Worm (Caenorhabditis elegans) whole organism, L2 larva: Measurements from ENCODE around the gene C16B8.2.

ENCODE experiments used
- C34F6.9 ChIP-seq: fragments of 150-350 bp; optimal IDR thresholded peaks from 2 replicates; lab custom pipeline; 2014; ENCODE audit warnings: missing biosample characterization, missing genetic modification characterization
- F13H6.1 ChIP-seq: sonication (generic microtip); optimal IDR thresholded peaks from 2 replicates; lab custom pipeline; 2016; ENCODE audit warnings: missing genetic modification characterization, missing compliant biosample characterization
- R02D3.7 ChIP-seq: fragments of 150-350 bp; optimal IDR thresholded peaks from 2 replicates; lab custom pipeline; 2014; ENCODE audit warnings: missing biosample characterization, missing genetic modification characterization
- alr-1 ChIP-seq: fragments of 150-350 bp; optimal IDR thresholded peaks from 2 replicates; lab custom pipeline; 2014; ENCODE audit warnings: missing biosample characterization, missing genetic modification characterization
- aly-2 ChIP-seq: fragments of 150-350 bp; optimal IDR thresholded peaks from 2 replicates; lab custom pipeline; 2014; ENCODE audit warnings: missing biosample characterization, missing genetic modification characterization
- ama-1 ChIP-seq: fragments of 150-350 bp; optimal IDR thresholded peaks from 2 replicates; lab custom pipeline; 2018; ENCODE audit warnings: inconsistent platforms
- blmp-1 ChIP-seq: sonication (generic microtip); optimal IDR thresholded peaks from 2 replicates; lab custom pipeline; 2017; ENCODE audit warnings: missing genetic modification characterization, mild to moderate bottlenecking, missing compliant biosample characterization, antibody characterized with exemption, moderate library complexity; ENCODE audit not compliant: insufficient read depth
- ceh-16 ChIP-seq: fragments of 150-350 bp; optimal IDR thresholded peaks from 2 replicates; lab custom pipeline; 2014; ENCODE audit warnings: missing biosample characterization, missing genetic modification characterization
- crh-2 ChIP-seq: sonication (generic microtip); optimal IDR thresholded peaks from 2 replicates; lab custom pipeline; 2017; ENCODE audit warnings: missing biosample characterization, missing genetic modification characterization
- egl-27 ChIP-seq: sonication (generic microtip); optimal IDR thresholded peaks from 3 replicates; lab custom pipeline; 2017; ENCODE audit warnings: missing biosample characterization, missing genetic modification reagents, missing genetic modification characterization
- elt-3 ChIP-seq: sonication (generic microtip); optimal IDR thresholded peaks from 2 replicates; lab custom pipeline; 2017; ENCODE audit warnings: missing biosample characterization, missing genetic modification characterization
- fos-1 ChIP-seq: fragments of 150-350 bp; optimal IDR thresholded peaks from 2 replicates; lab custom pipeline; 2014; ENCODE audit warnings: missing biosample characterization, missing genetic modification characterization
- lin-11 ChIP-seq: fragments of 150-350 bp; sonication (generic microtip); optimal IDR thresholded peaks from 2 replicates; lab custom pipeline; 2014; ENCODE audit warnings: missing biosample characterization, missing genetic modification characterization, inconsistent platforms, mixed read lengths
- lin-13 ChIP-seq: fragments of 150-350 bp; optimal IDR thresholded peaks from 2 replicates; lab custom pipeline; 2014; ENCODE audit warnings: missing biosample characterization, missing genetic modification reagents, missing genetic modification characterization
- lin-39 ChIP-seq: fragments of 150-350 bp; optimal IDR thresholded peaks from 2 replicates; lab custom pipeline; 2014; ENCODE audit warnings: missing biosample characterization, missing genetic modification reagents, missing genetic modification characterization
- mab-5 ChIP-seq: fragments of 150-350 bp; optimal IDR thresholded peaks from 2 replicates; lab custom pipeline; 2014; ENCODE audit warnings: missing biosample characterization, missing genetic modification characterization
- mbf-1 ChIP-seq: sonication (generic microtip); optimal IDR thresholded peaks from 2 replicates; lab custom pipeline; 2017; ENCODE audit warnings: missing biosample characterization, missing genetic modification characterization
- nhr-10 ChIP-seq: sonication (generic microtip); optimal IDR thresholded peaks from 2 replicates; lab custom pipeline; 2017; ENCODE audit warnings: missing biosample characterization, missing genetic modification characterization
- nhr-11 ChIP-seq: fragments of 150-350 bp; optimal IDR thresholded peaks from 2 replicates; lab custom pipeline; 2014; ENCODE audit warnings: missing biosample characterization, missing genetic modification characterization
- nhr-129 ChIP-seq: fragments of 150-350 bp; optimal IDR thresholded peaks from 2 replicates; lab custom pipeline; 2014; ENCODE audit warnings: missing biosample characterization, missing genetic modification characterization
- nhr-237 ChIP-seq: fragments of 150-350 bp; optimal IDR thresholded peaks from 2 replicates; lab custom pipeline; 2014; ENCODE audit warnings: missing biosample characterization, missing genetic modification characterization
- nhr-6 ChIP-seq: fragments of 150-350 bp; optimal IDR thresholded peaks from 2 replicates; lab custom pipeline; 2014; ENCODE audit warnings: missing biosample characterization, missing genetic modification characterization
- nhr-77 ChIP-seq: fragments of 150-350 bp; optimal IDR thresholded peaks from 2 replicates; lab custom pipeline; 2014; ENCODE audit warnings: missing biosample characterization, missing genetic modification characterization
- peb-1 ChIP-seq: fragments of 150-350 bp; optimal IDR thresholded peaks from 2 replicates; lab custom pipeline; 2014; ENCODE audit warnings: missing biosample characterization, missing genetic modification characterization
- skn-1 ChIP-seq: sonication (generic microtip); optimal IDR thresholded peaks from 2 replicates; lab custom pipeline; 2017; ENCODE audit warnings: missing biosample characterization, missing genetic modification characterization
- sma-9 ChIP-seq, 2 experiments: fragments of 150-350 bp in 1 of 2; sonication (generic microtip) in 1 of 2; optimal IDR thresholded peaks; 2 replicates each; lab custom pipeline; 2014 to 2016; ENCODE audit warnings: missing genetic modification characterization in 2 of 2, mild to moderate bottlenecking in 1 of 2, missing biosample characterization in 1 of 2, missing compliant biosample characterization in 1 of 2, missing genetic modification reagents in 1 of 2, moderate library complexity in 1 of 2
- snpc-4 ChIP-seq: fragments of 150-350 bp; optimal IDR thresholded peaks from 2 replicates; lab custom pipeline; 2014; ENCODE audit warnings: missing biosample characterization, missing genetic modification characterization
- unc-55 ChIP-seq: fragments of 150-350 bp; sonication (generic microtip); optimal IDR thresholded peaks from 3 replicates; lab custom pipeline; 2014; ENCODE audit warnings: missing biosample characterization, missing genetic modification reagents, missing genetic modification characterization
- unc-62 ChIP-seq: fragments of 150-350 bp; optimal IDR thresholded peaks from 2 replicates; lab custom pipeline; 2014; ENCODE audit warnings: missing biosample characterization, missing genetic modification reagents, missing genetic modification characterization
- ztf-1 ChIP-seq: fragments of 200-800 bp; sonication (Bioruptor generic); conservative IDR thresholded peaks from 2 replicates; pipeline ENCODE4 v1.3.6; 2022; ENCODE audit warnings: missing genetic modification characterization, missing compliant biosample characterization
- ztf-11 ChIP-seq: sonication (generic microtip); optimal IDR thresholded peaks from 2 replicates; lab custom pipeline; 2017; ENCODE audit warnings: missing biosample characterization, missing genetic modification characterization
- ztf-4 ChIP-seq: fragments of 150-350 bp; optimal IDR thresholded peaks from 2 replicates; lab custom pipeline; 2014; ENCODE audit warnings: missing biosample characterization, missing genetic modification characterization

Gene C16B8.2

DNA sequence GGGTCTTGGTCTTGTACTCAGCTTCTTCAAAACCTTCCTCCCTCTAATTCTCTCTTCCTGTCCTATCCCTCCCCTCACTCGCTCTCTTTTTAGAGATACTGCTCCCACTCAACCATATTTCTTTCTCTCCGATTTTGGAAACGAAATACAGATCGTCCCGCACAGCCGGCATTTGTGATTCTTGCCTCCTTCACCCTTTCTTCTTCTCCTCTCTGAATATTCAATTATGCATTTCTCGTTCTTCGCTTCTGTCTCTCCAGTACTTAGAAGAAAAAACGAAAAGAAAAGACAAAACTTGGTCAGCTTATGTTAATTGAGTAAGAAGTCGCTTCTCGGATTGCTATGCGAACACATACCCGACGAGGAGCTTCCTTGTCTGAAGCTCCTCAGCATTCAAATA, 24.7 kb upstream of the C16B8.2 start:
- TF ChIP-seq unc-62 (no peak), ztf-4 (tag; lab: Kevin White, UChicago) (no peak), nhr-237 (no peak), alr-1 (tag; lab: Kevin White, UChicago) (no peak), nhr-77 (tag; lab: Kevin White, UChicago) (no peak), mab-5 (tag; lab: Kevin White, UChicago) (no peak), elt-3 (no peak), unc-55 (GFP tag; lab: Kevin White, UChicago) (no peak), R02D3.7 (tag; lab: Kevin White, UChicago) (no peak)

DNA sequence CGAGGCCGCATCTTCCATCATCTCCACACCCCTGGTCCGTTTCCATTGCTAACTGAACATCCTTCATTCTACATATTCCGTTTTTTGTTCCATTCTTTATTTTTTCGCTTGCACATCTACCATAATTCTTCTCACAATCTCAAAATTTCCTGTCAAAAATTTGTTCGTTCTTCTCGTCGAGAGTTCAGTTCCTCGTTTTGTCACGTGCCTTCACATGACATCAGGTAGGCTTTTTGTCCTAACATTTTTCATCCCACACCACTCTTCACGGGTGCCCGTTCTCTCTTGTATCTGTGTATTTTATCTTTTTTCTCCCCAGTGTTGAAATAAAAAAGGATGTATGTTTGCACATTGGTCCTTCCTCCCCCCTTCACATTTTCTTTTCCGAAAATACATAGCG, 24.3 kb upstream of the C16B8.2 start:
- TF ChIP-seq sma-9 (GFP tag; optimal IDR thresholded peaks at IDR 0.05; lab: Kevin White, UChicago) = peak; percentile 7
- TF ChIP-seq sma-9 (tag; optimal IDR thresholded peaks at IDR 0.05; lab: Kevin White, UChicago) = no peak
- TF ChIP-seq nhr-129 (tag; lab: Kevin White, UChicago) = peak; percentile 2
- peak; percentile 5 for TF ChIP-seq unc-55 (GFP tag; lab: Kevin White, UChicago)
- no peak for TF ChIP-seq fos-1 (tag; lab: Kevin White, UChicago)
- no peak for TF ChIP-seq nhr-77 (tag; lab: Kevin White, UChicago)
- TF ChIP-seq nhr-11 = no peak
- peak; percentile 12 for TF ChIP-seq C34F6.9 (tag; lab: Kevin White, UChicago)

DNA sequence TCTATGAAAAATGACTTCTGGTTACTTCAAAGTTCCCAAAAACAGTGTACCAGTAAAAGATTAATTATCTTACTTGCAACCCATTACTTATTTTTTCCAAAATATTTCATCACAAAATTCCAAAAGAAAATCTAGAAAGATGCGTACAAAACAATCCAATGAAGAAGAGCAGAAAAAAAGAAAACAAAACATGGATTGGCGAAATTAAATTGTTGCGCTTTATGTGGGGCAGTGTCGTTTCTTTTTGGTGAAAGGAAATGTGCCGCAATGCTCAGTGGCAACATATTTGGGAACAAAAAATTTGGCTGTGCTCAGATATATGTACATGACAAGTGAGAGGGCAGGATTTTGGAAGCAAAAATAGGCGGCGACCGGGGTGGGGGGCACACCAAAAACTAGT, 22.3 kb upstream of the C16B8.2 start:
- no peak for TF ChIP-seq snpc-4 (tag; lab: Kevin White, UChicago)
- TF ChIP-seq lin-13 = no peak
- no peak for TF ChIP-seq lin-11 (tag; lab: Kevin White, UChicago)
- no peak for TF ChIP-seq nhr-237
- no peak for TF ChIP-seq crh-2 (tag; lab: Kevin White, UChicago)
- no peak for TF ChIP-seq F13H6.1 (tag; lab: Kevin White, UChicago)
- no peak for TF ChIP-seq unc-62
- no peak for TF ChIP-seq nhr-11
- TF ChIP-seq egl-27 (tag; lab: Kevin White, UChicago) = no peak
- TF ChIP-seq skn-1 (tag; lab: Kevin White, UChicago) = no peak
- no peak for TF ChIP-seq nhr-10
- TF ChIP-seq lin-39 (tag; lab: Kevin White, UChicago) = no peak
- no peak for TF ChIP-seq mbf-1 (tag; lab: Kevin White, UChicago)
- TF ChIP-seq ztf-11 (tag; lab: Kevin White, UChicago) = no peak
- no peak for TF ChIP-seq nhr-129 (tag; lab: Kevin White, UChicago)
- TF ChIP-seq, all 48 proteins: peak for 0

DNA sequence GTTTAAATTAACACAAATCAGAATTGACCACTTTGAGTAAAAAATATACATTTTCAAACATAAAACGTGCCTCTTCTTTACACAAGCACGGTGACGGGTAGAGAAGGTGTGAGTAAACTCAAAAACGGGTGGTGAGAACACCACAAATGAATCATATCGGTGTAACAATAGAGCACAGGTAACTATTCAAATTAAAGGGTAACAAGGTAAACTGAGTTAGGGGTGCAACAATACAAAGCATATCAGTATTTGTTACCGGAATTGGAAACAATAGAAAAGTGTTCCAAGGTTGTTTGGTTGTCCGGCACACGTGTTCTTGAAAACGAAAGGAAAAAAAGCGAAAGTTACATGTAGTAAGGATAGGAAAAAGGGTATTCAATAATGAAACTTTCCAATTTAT, 16.1 kb upstream of the C16B8.2 start:
- TF ChIP-seq nhr-129 (tag; lab: Kevin White, UChicago) (no peak), blmp-1 (peak; percentile 62)

DNA sequence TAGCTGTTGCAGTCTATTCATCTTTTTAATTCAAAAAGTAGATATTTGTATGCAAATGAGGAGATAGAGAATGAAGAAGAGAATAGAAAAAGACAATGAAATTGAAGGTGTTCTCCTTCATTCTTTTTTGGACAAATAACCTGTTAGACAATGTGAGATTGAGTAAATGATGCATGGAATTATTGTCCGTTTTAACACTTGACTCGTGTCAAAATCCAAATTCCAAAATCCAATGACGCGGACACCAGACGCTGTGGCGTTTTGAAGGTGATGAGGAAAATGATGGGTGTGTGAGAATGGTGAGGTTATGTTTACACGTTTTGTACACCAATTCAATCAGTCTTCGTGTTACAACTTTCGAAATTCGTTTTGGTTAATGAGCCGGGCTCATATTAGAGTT, 12.9 kb upstream of the C16B8.2 start:
- TF ChIP-seq aly-2 (no peak), nhr-11 (no peak), ceh-16 (no peak)
- TF ChIP-seq, all 48 proteins: peak for 0

DNA sequence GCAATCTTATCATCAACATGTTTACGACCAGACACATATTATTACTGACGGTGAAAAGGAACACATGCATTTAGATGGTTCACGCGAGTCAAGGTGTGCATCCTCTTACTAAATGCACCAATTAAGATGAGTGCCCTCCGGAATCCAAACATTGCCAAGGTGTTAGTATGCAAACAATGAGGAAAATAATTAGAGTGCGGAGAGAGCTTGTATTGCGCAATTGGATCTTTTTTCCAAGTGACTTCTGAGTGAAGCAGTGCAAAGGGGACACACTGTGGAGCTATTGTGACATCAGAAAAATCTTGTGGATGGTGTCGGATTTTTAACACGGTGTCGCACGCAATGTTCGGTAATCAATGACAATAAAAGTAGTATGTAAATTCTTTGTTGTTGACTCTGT, 11.0 kb upstream of the C16B8.2 start:
- TF ChIP-seq peb-1 (no peak), nhr-237 (no peak), nhr-129 (tag; lab: Kevin White, UChicago) (no peak), nhr-11 (no peak), lin-11 (tag; lab: Kevin White, UChicago) (no peak), nhr-6 (tag; lab: Kevin White, UChicago) (no peak), mbf-1 (tag; lab: Kevin White, UChicago) (no peak), ama-1 (lab: Kevin White, UChicago) (no peak), aly-2 (no peak), unc-55 (GFP tag; lab: Kevin White, UChicago) (no peak), sma-9 (GFP tag; optimal IDR thresholded peaks at IDR 0.05; lab: Kevin White, UChicago) (no peak), sma-9 (tag; optimal IDR thresholded peaks at IDR 0.05; lab: Kevin White, UChicago) (no peak), ztf-1 (no peak), snpc-4 (tag; lab: Kevin White, UChicago) (no peak), ztf-4 (tag; lab: Kevin White, UChicago) (no peak), fos-1 (tag; lab: Kevin White, UChicago) (no peak)
- TF ChIP-seq, all 48 proteins: peak for 0
